Fruit fly (Drosophila melanogaster): ENCODE measurements around the gene CG10674.

Gene CG10674

DNA sequence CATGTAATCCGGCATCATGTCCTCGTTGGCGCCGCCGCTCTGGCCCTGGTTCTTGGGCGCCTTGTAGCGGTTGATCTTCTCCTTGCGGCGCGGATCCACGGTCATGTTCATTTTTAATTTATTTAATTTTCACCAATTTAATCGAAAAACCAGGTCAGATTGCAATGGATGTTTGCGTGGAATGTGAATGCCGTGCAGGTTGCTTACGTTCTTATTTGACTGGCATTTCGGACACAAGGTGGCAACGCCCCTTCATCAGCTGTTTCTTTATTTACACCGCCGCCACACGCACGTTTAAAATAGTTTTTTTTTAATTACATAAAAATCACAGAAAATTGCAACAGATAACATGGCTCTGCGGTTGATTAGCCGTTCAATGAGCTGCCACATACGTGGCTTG lies at the start of gene CG10674, which contains the start of gene CG4611:
Gene CG10674, minus strand, starts transcription at position 170 of the 400 bp plus-strand sequence.
Gene CG4611, plus strand, starts transcription at position 254 of the 400 bp plus-strand sequence.
- TF ChIP-seq Ets98B (GFP tag; IDR thresholded peaks at IDR 0.05) = no peak
- no peak for TF ChIP-seq CG9948 (tag; optimal IDR thresholded peaks at IDR 0.05)
- no peak for TF ChIP-seq EcR (GFP tag; optimal IDR thresholded peaks at IDR 0.05)
- TF ChIP-seq CG17806 (tag; optimal IDR thresholded peaks at IDR 0.05) = no peak
- TF ChIP-seq CG8159 (tag; optimal IDR thresholded peaks at IDR 0.05) = no peak
- no peak for TF ChIP-seq CG12605 (GFP tag; IDR thresholded peaks at IDR 0.05)
- no peak for TF ChIP-seq CG32121 (GFP tag; IDR thresholded peaks at IDR 0.05)
- TF ChIP-seq CG4496 (GFP tag; IDR thresholded peaks at IDR 0.05) = no peak

DNA sequence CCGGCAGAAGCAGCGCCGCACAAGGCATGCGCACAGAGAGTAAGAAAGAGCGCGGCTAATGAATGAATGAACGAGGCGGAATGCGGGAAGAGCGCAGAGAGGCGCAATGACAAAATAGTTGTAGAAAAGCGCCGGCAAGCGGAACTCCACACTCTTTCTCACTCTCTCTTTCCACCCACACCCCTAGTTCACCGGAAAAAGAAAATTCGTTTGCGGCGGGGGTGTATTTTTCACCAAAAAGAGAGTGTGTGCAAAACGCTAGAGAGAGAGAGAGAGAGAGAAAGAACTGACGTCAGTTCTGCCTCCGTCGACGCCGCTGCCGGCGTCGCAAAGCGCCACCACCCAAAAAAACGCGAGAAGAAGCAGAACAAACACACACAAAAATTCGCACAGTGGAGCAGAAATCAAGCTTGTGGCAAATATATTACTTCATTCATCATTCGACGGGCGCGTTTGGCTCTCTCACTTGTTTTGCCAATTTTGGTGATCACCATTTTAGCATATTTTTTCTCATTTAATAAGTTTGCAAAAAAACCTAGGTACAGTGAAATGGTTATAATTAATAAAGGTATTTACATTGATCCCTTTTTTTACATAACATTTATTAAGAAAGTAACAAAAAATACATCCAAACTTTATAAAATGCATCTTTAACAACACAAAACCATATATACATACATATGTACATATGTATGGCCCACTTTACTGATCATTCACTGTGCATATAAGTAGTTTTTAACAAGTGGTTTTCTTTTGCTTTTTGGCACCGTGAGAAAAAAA lies 49.0 kb upstream of the CG10674 start:
- TF ChIP-seq Ets98B (GFP tag; IDR thresholded peaks at IDR 0.05) (peak; percentile 40; the same call in 1 of the 2 replicates), gl (tag; optimal IDR thresholded peaks at IDR 0.05) (no peak), CG17806 (tag; optimal IDR thresholded peaks at IDR 0.05) (no peak), CG32121 (GFP tag; IDR thresholded peaks at IDR 0.05) (0 out of 2 replicates have a peak, but pooled peaks have one; percentile 8), CG8159 (tag; optimal IDR thresholded peaks at IDR 0.05) (no peak), CG9948 (tag; optimal IDR thresholded peaks at IDR 0.05) (no peak), D1 (tag; optimal IDR thresholded peaks at IDR 0.05) (no peak), CG34367 (tag; optimal IDR thresholded peaks at IDR 0.05) (no peak), CG14655 (GFP tag; optimal IDR thresholded peaks at IDR 0.05) (peak; percentile 17), CG15710 (tag; optimal IDR thresholded peaks at IDR 0.05) (no peak), Pif1B (GFP tag; optimal IDR thresholded peaks at IDR 0.05) (peak; percentile 5), EcR (GFP tag; optimal IDR thresholded peaks at IDR 0.05) (no peak), fd96Ca (GFP tag; IDR thresholded peaks at IDR 0.05) (0 out of 3 replicates have a peak, but pooled peaks have one; percentile 39), CG12605 (GFP tag; IDR thresholded peaks at IDR 0.05) (0 out of 2 replicates have a peak, but pooled peaks have one; percentile 8), rn (GFP tag; IDR thresholded peaks at IDR 0.05) (no peak), CG8301 (tag; optimal IDR thresholded peaks at IDR 0.05) (no peak), Pif1A (GFP tag; optimal IDR thresholded peaks at IDR 0.05) (no peak), CG13204 (GFP tag; optimal IDR thresholded peaks at IDR 0.05) (no peak), CG4496 (GFP tag; IDR thresholded peaks at IDR 0.05) (peak; percentile 50; the same call in 1 of the 3 replicates), CG10348 (GFP tag; IDR thresholded peaks at IDR 0.05) (no peak), Snoo (tag; optimal IDR thresholded peaks at IDR 0.05) (no peak)

DNA sequence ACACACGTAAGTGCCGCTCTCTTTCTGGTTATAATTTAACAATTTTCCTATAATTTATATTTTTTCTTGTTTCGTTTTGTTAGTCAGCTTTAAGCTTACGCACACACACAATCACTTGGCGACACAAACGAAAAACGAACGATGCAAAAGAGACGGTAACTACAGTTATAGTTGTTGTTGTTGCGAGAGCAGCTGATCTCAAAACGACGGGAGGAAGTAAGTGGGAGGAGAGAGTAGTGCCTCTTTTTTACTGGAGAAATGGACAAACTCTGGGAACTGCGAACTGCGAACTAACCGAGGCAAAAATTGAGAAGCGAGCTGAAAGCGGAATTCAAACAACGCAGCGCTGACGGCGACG lies 48.4 kb upstream of the CG10674 start:
- no peak for TF ChIP-seq CG34367 (tag; optimal IDR thresholded peaks at IDR 0.05)
- no peak for TF ChIP-seq D1 (tag; optimal IDR thresholded peaks at IDR 0.05)
- peak; percentile 49 for TF ChIP-seq EcR (GFP tag; optimal IDR thresholded peaks at IDR 0.05)
- TF ChIP-seq CG12605 (GFP tag; IDR thresholded peaks at IDR 0.05) = 0 out of 2 replicates have a peak, but pooled peaks have one; percentile 7
- TF ChIP-seq CG8159 (tag; optimal IDR thresholded peaks at IDR 0.05) = peak; percentile 20
- TF ChIP-seq Pif1A (GFP tag; optimal IDR thresholded peaks at IDR 0.05) = peak; percentile 22
- TF ChIP-seq CG9948 (tag; optimal IDR thresholded peaks at IDR 0.05) = no peak

DNA sequence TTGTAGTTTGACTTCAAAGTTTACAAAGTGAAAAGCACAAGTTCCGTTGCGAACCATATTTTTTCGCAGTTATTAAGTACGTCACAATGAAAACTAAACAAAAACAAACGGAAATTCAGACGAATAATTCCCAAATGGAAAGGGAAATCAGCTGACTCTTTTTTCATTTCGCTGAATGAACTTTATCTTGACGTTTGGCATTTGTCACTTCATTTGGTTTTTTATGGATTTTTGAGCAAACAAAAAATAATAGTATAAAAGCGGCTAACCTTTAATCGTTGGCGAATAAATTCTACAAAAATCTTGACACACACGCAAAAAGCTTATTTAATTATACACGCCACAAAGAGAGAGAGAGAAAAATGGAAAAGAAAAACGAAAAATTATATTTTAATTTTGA lies 47.6 kb upstream of the CG10674 start:
- no peak for TF ChIP-seq CG4496 (GFP tag; IDR thresholded peaks at IDR 0.05)
- TF ChIP-seq CG10348 (GFP tag; IDR thresholded peaks at IDR 0.05) = no peak
- no peak for TF ChIP-seq CG9948 (tag; optimal IDR thresholded peaks at IDR 0.05)
- no peak for TF ChIP-seq CG8301 (tag; optimal IDR thresholded peaks at IDR 0.05)
- TF ChIP-seq CG12605 (GFP tag; IDR thresholded peaks at IDR 0.05) = no peak
- TF ChIP-seq CG15710 (tag; optimal IDR thresholded peaks at IDR 0.05) = no peak
- no peak for TF ChIP-seq CG8159 (tag; optimal IDR thresholded peaks at IDR 0.05)
- TF ChIP-seq gl (tag; optimal IDR thresholded peaks at IDR 0.05) = no peak
- no peak for TF ChIP-seq CG13204 (GFP tag; optimal IDR thresholded peaks at IDR 0.05)
- TF ChIP-seq CG34367 (tag; optimal IDR thresholded peaks at IDR 0.05) = no peak
- TF ChIP-seq D1 (tag; optimal IDR thresholded peaks at IDR 0.05) = no peak
- TF ChIP-seq rn (GFP tag; IDR thresholded peaks at IDR 0.05) = no peak

DNA sequence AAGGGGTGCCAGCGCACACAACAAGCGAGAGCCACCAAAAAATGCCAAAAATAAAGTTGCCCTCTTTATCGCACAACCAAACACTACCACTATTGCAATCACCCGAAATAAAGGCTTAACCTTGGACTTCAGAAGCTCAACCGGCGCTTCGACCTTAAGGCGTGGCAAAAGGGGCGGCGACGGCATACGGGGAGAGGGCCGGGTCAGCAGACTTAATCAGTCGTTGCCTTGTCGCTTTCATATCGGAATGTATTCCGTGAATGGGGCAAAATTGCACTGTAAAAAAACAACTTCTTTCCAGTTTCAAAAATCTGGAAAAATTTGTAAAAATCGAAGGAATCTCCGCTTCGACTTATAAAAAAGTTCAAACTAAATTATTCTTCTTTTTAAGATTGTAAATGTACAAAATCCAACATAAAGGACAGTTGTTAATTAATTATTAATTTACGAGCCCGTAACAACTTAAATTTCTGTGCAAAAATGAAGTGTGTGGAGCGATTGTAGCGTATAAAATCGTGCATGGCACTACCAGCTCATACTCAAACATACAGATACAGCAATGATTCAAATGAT lies 47.0 kb upstream of the CG10674 start:
- peak; percentile 20 for TF ChIP-seq CG15710 (tag; optimal IDR thresholded peaks at IDR 0.05)
- TF ChIP-seq CG9948 (tag; optimal IDR thresholded peaks at IDR 0.05) = no peak
- no peak for TF ChIP-seq Pif1B (GFP tag; optimal IDR thresholded peaks at IDR 0.05)
- no peak for TF ChIP-seq CG10348 (GFP tag; IDR thresholded peaks at IDR 0.05)
- TF ChIP-seq rn (GFP tag; IDR thresholded peaks at IDR 0.05) = no peak
- TF ChIP-seq CG32121 (GFP tag; IDR thresholded peaks at IDR 0.05) = no peak
- TF ChIP-seq CG4496 (GFP tag; IDR thresholded peaks at IDR 0.05) = no peak
- peak; percentile 47 for TF ChIP-seq EcR (GFP tag; optimal IDR thresholded peaks at IDR 0.05)
- TF ChIP-seq CG17806 (tag; optimal IDR thresholded peaks at IDR 0.05) = peak; percentile 13
- TF ChIP-seq CG14655 (GFP tag; optimal IDR thresholded peaks at IDR 0.05) = no peak
- TF ChIP-seq CG13204 (GFP tag; optimal IDR thresholded peaks at IDR 0.05) = no peak
- no peak for TF ChIP-seq Ets98B (GFP tag; IDR thresholded peaks at IDR 0.05)
- no peak for TF ChIP-seq fd96Ca (GFP tag; IDR thresholded peaks at IDR 0.05)
- TF ChIP-seq CG34367 (tag; optimal IDR thresholded peaks at IDR 0.05) = peak; percentile 1
- no peak for TF ChIP-seq D1 (tag; optimal IDR thresholded peaks at IDR 0.05)
- no peak for TF ChIP-seq gl (tag; optimal IDR thresholded peaks at IDR 0.05)
- TF ChIP-seq Snoo (tag; optimal IDR thresholded peaks at IDR 0.05) = peak; percentile 49
- TF ChIP-seq CG8301 (tag; optimal IDR thresholded peaks at IDR 0.05) = peak; percentile 18
- TF ChIP-seq CG8159 (tag; optimal IDR thresholded peaks at IDR 0.05) = peak; percentile 40
- peak; percentile 18 for TF ChIP-seq Pif1A (GFP tag; optimal IDR thresholded peaks at IDR 0.05)
- TF ChIP-seq CG12605 (GFP tag; IDR thresholded peaks at IDR 0.05) = no peak
